Worm (Caenorhabditis elegans): ENCODE data around the gene cox-15.

Gene cox-15

ce11 chrII:11224045-11224481 lies 10.7 kb downstream of the cox-15 start (continued):
- no peak for TF ChIP-seq nhr-90 (tag; optimal IDR thresholded peaks at IDR 0.05)

- peak; percentile 21; the same call in 1 of the 2 replicates for TF ChIP-seq egrh-3 (GFP tag; IDR thresholded peaks at IDR 0.05)
- TF ChIP-seq Y53F4B.3 (GFP tag; IDR thresholded peaks at IDR 0.05) = no peak
- peak; percentile 74 for TF ChIP-seq zfh-2 (GFP tag; conservative IDR thresholded peaks at IDR 0.05)
- TF ChIP-seq K12H6.12 (tag; optimal IDR thresholded peaks at IDR 0.05) = no peak
Observed at ce11 chrII:11221771-11222355, 12.9 kb downstream of the cox-15 start, which contains the start of gene plpr-1. Gene plpr-1, plus strand, starts transcription at chrII:11222305.

ce11 chrII:11211661-11212060 lies 23.1 kb downstream of the cox-15 start:
- TF ChIP-seq F39B2.1 (GFP tag; IDR thresholded peaks at IDR 0.05) (0 out of 2 replicates have a peak, but pooled peaks have one; percentile 41), aptf-2 (GFP tag; conservative IDR thresholded peaks at IDR 0.05) (peak; percentile 46; the same call in 1 of the 2 replicates), egrh-3 (GFP tag; IDR thresholded peaks at IDR 0.05) (peak; percentile 71; the same call in 1 of the 2 replicates), ceh-58 (GFP tag; IDR thresholded peaks at IDR 0.05) (0 out of 2 replicates have a peak, but pooled peaks have one; percentile 87)

DNA sequence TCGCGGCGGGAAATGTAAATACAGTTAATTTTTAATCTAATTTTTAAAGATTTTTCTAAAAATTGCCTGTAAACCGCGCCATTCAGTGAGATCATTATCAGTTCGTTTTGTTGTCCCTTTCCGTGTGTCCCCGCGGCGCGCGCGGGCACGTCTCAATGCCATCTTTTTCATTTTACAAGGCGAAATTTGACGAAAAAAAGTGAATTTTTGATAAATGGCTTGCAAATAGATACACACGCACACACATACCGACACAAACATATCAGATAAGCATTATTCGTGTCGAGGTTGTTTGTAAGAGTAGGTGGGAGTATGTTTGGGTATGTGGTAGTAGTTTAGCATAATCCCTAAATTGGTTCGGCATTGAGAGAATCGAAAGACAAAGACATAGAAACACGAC lies 29.0 kb downstream of the cox-15 start:
- no peak for TF ChIP-seq egl-44 (GFP tag; IDR thresholded peaks at IDR 0.05)
- TF ChIP-seq Y53F4B.3 (GFP tag; IDR thresholded peaks at IDR 0.05) = no peak
- no peak for TF ChIP-seq F10E7.11 (tag; optimal IDR thresholded peaks at IDR 0.05)
- no peak for TF ChIP-seq sea-2 (GFP tag; IDR thresholded peaks at IDR 0.05)
- no peak for TF ChIP-seq athp-1 (tag; optimal IDR thresholded peaks at IDR 0.05)
- no peak for TF ChIP-seq tlf-1 (GFP tag; optimal IDR thresholded peaks at IDR 0.05)
- no peak for TF ChIP-seq attf-5 (GFP tag; optimal IDR thresholded peaks at IDR 0.05)
- no peak for TF ChIP-seq madf-6 (GFP tag; IDR thresholded peaks at IDR 0.05)
- no peak for TF ChIP-seq Y79H2A.3 (GFP tag; conservative IDR thresholded peaks at IDR 0.05)
- TF ChIP-seq lag-1 (GFP tag; IDR thresholded peaks at IDR 0.05) = no peak
- no peak for TF ChIP-seq snpc-4 (GFP tag; optimal IDR thresholded peaks at IDR 0.05)
- TF ChIP-seq snpc-4 (tag; optimal IDR thresholded peaks at IDR 0.05) = no peak
- TF ChIP-seq somi-1 (GFP tag; optimal IDR thresholded peaks at IDR 0.05) = no peak
- TF ChIP-seq ZK185.1 (tag; optimal IDR thresholded peaks at IDR 0.05; ENCODE audit: poor library complexity, severe bottlenecking) = no peak
- no peak for TF ChIP-seq T26A5.8 (tag; optimal IDR thresholded peaks at IDR 0.05)

DNA sequence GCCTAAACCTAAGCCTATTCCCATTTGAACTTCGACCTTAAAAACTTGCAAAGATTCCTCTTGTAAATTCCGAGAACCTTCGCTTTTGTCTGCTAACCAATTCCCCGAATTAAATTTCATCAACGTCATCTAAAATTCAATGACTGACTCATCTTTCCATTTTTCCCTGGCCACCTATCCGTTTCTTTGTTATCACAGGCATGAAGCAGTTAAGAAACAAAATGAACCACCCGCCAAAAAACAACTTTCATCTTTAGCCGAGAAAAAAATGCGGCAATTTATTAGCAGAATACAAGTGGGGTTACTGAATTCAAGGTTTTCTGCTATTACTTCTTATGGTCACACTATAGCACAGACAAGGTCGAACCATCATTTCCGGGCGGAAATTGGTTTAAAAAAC lies 30.0 kb downstream of the cox-15 start:
- TF ChIP-seq cebp-1 (GFP tag; IDR thresholded peaks at IDR 0.05) (no peak), cebp-1 (tag; optimal IDR thresholded peaks at IDR 0.05) (no peak), mes-4 (tag; optimal IDR thresholded peaks at IDR 0.05) (no peak), ZK185.1 (tag; optimal IDR thresholded peaks at IDR 0.05; ENCODE audit: poor library complexity, severe bottlenecking) (no peak), lin-26 (GFP tag; IDR thresholded peaks at IDR 0.05) (no peak), let-607 (tag; optimal IDR thresholded peaks at IDR 0.05) (no peak), ztf-25 (GFP tag; IDR thresholded peaks at IDR 0.05) (no peak), lin-35 (GFP tag; optimal IDR thresholded peaks at IDR 0.05) (no peak), B0336.3 (GFP tag; IDR thresholded peaks at IDR 0.05) (no peak), Y95B8A.8 (GFP tag; IDR thresholded peaks at IDR 0.05) (no peak), mcd-1 (GFP tag; IDR thresholded peaks at IDR 0.05) (no peak), hrde-1 (tag; optimal IDR thresholded peaks at IDR 0.05; ENCODE audit: borderline replicate concordance) (no peak)
